Fruit fly (Drosophila melanogaster) whole organism, embryonic: ENCODE measurements around the gene mxc.

Experiments used
- ATbp ChIP-seq: fragments of 200-800 bp; sonication (Bioruptor generic); optimal IDR thresholded peaks from 2 replicates; lab custom pipeline; 2017; ENCODE audit warnings: missing biosample characterization, mild to moderate bottlenecking, missing genetic modification characterization, missing genetic modification reagents
- Bdp1 ChIP-seq: fragments of 200-800 bp; sonication (Bioruptor generic); optimal IDR thresholded peaks from 3 replicates; lab custom pipeline; 2016; ENCODE audit warnings: missing biosample characterization, missing genetic modification characterization
- CG10321 ChIP-seq: fragments of 200-800 bp; sonication (Bioruptor generic); IDR thresholded peaks from 2 replicates; pipeline ENCODE4 v1.3.6; 2022; ENCODE audit warnings: missing biosample characterization, missing genetic modification characterization
- CG10366 ChIP-seq: fragments of 200-800 bp; sonication (Bioruptor generic); IDR thresholded peaks from 2 replicates; pipeline ENCODE4 v1.3.6; 2022; ENCODE audit warnings: missing biosample characterization, missing genetic modification characterization
- CG10543 ChIP-seq: fragments of 200-800 bp; sonication (Bioruptor generic); optimal IDR thresholded peaks from 3 replicates; lab custom pipeline; 2017; ENCODE audit warnings: missing biosample characterization, mild to moderate bottlenecking, missing genetic modification characterization, moderate library complexity
- CG12219 ChIP-seq: fragments of 200-800 bp; sonication (Bioruptor generic); optimal IDR thresholded peaks from 3 replicates; lab custom pipeline; 2018; ENCODE audit warnings: missing biosample characterization, mild to moderate bottlenecking, missing genetic modification characterization
- CG13123 ChIP-seq: fragments of 200-800 bp; sonication (Bioruptor generic); optimal IDR thresholded peaks from 2 replicates; lab custom pipeline; 2016; ENCODE audit warnings: missing biosample characterization, missing genetic modification characterization
- CG14667 ChIP-seq: fragments of 200-800 bp; sonication (Bioruptor generic); IDR thresholded peaks from 2 replicates; pipeline ENCODE4 v1.3.6; 2022; ENCODE audit warnings: missing biosample characterization, missing genetic modification characterization
- CG16813 ChIP-seq: fragments of 200-800 bp; sonication (Bioruptor generic); IDR thresholded peaks from 3 replicates; pipeline ENCODE4 v1.3.6; 2022; ENCODE audit warnings: missing biosample characterization, missing genetic modification characterization; ENCODE audit not compliant: partially characterized antibody
- CG17612 ChIP-seq: fragments of 200-800 bp; sonication (Bioruptor generic); IDR thresholded peaks from 2 replicates; pipeline ENCODE4 v1.3.6; 2022; ENCODE audit warnings: missing biosample characterization, missing genetic modification characterization
- CG31388 ChIP-seq: fragments of 200-800 bp; sonication (Bioruptor generic); optimal IDR thresholded peaks from 2 replicates; lab custom pipeline; 2016; ENCODE audit warnings: missing biosample characterization, missing genetic modification characterization
- CG33557 ChIP-seq: fragments of 200-800 bp; sonication (Bioruptor generic); optimal IDR thresholded peaks from 2 replicates; lab custom pipeline; 2019; ENCODE audit warnings: missing biosample characterization, mild to moderate bottlenecking, missing genetic modification characterization, moderate library complexity
- CG5953 ChIP-seq: fragments of 200-800 bp; sonication (Bioruptor generic); IDR thresholded peaks from 2 replicates; pipeline ENCODE4 v1.3.6; 2022; ENCODE audit warnings: missing biosample characterization, missing genetic modification characterization
- CG7357 ChIP-seq: fragments of 200-800 bp; sonication (Bioruptor generic); IDR thresholded peaks from 3 replicates; pipeline ENCODE4 v1.3.6; 2022; ENCODE audit warnings: missing biosample characterization, missing genetic modification characterization
- CG8290 ChIP-seq, 3 experiments: fragments of 200-800 bp; sonication (Bioruptor generic); optimal IDR thresholded peaks; 2 replicates each; lab custom pipeline; 2016 to 2019; ENCODE audit warnings: missing biosample characterization in 3 of 3, missing genetic modification characterization in 3 of 3, mild to moderate bottlenecking in 2 of 3, moderate library complexity in 1 of 3
- CG9609 ChIP-seq: fragments of 200-800 bp; sonication (Bioruptor generic); optimal IDR thresholded peaks from 3 replicates; lab custom pipeline; 2016; ENCODE audit warnings: missing biosample characterization, missing genetic modification characterization
- CG9817 ChIP-seq: fragments of 200-800 bp; sonication (Bioruptor generic); optimal IDR thresholded peaks from 2 replicates; lab custom pipeline; 2018; ENCODE audit warnings: missing biosample characterization, mild to moderate bottlenecking, missing genetic modification characterization, moderate library complexity
- CHES-1-like ChIP-seq: fragments of 200-800 bp; sonication (Bioruptor generic); optimal IDR thresholded peaks from 2 replicates; lab custom pipeline; 2016; ENCODE audit warnings: missing biosample characterization, missing genetic modification characterization
- CTCF ChIP-seq: fragments of 200-800 bp; sonication (Bioruptor generic); optimal IDR thresholded peaks from 2 replicates; lab custom pipeline; 2017; ENCODE audit warnings: missing biosample characterization, mild to moderate bottlenecking, missing genetic modification characterization, moderate library complexity
- Dfd ChIP-seq, 2 experiments: fragments of >200 bp; optimal IDR thresholded peaks; 2 replicates each; lab custom pipeline; 2017; ENCODE audit warnings: missing biosample characterization in 2 of 2, missing genetic modification characterization in 2 of 2
- Dref ChIP-seq: fragments of 200-800 bp; sonication (Bioruptor generic); IDR thresholded peaks from 2 replicates; pipeline ENCODE4 v1.3.6; 2022; ENCODE audit warnings: missing biosample characterization, missing genetic modification characterization
- HLH54F ChIP-seq: fragments of 200-800 bp; sonication (Bioruptor generic); optimal IDR thresholded peaks from 3 replicates; lab custom pipeline; 2016; ENCODE audit warnings: missing biosample characterization, missing genetic modification characterization
- Hr51 ChIP-seq, 2 experiments: fragments of 200-800 bp; sonication (Bioruptor generic); optimal IDR thresholded peaks; 2 replicates in 1 of 2; 3 replicates in 1 of 2; lab custom pipeline; 2016 to 2018; ENCODE audit warnings: missing biosample characterization in 2 of 2, missing genetic modification characterization in 2 of 2, mild to moderate bottlenecking in 1 of 2, moderate library complexity in 1 of 2
- MBD-R2 ChIP-seq: fragments of 200-800 bp; sonication (Bioruptor generic); IDR thresholded peaks from 2 replicates; pipeline ENCODE4 v1.3.6; 2022; ENCODE audit warnings: missing biosample characterization, missing genetic modification characterization
- Mad ChIP-seq: fragments of 200-800 bp; sonication (Bioruptor generic); optimal IDR thresholded peaks from 2 replicates; lab custom pipeline; 2016; ENCODE audit warnings: missing biosample characterization, missing genetic modification characterization
- Med ChIP-seq: fragments of 200-800 bp; sonication (Bioruptor generic); peaks from one replicate; lab custom pipeline; 2016; ENCODE audit warnings: missing biosample characterization, missing genetic modification characterization, mild to moderate bottlenecking, inconsistent platforms, moderate library complexity
- Myb ChIP-seq: fragments of 200-800 bp; sonication (Bioruptor generic); optimal IDR thresholded peaks from 2 replicates; lab custom pipeline; 2016; ENCODE audit warnings: missing biosample characterization, missing genetic modification characterization
- Oli ChIP-seq: fragments of 200-800 bp; sonication (Bioruptor generic); optimal IDR thresholded peaks from 2 replicates; lab custom pipeline; 2018; ENCODE audit warnings: missing biosample characterization, mild to moderate bottlenecking, missing genetic modification characterization, moderate library complexity
- Ravus ChIP-seq: fragments of 200-800 bp; sonication (Bioruptor generic); IDR thresholded peaks from 2 replicates; pipeline ENCODE4 v1.3.6; 2022; ENCODE audit warnings: missing biosample characterization, missing genetic modification characterization
- Xbp1 ChIP-seq: fragments of 200-800 bp; sonication (Bioruptor generic); optimal IDR thresholded peaks from 3 replicates; lab custom pipeline; 2016; ENCODE audit warnings: missing biosample characterization, mild to moderate bottlenecking, missing genetic modification characterization
- bbx ChIP-seq: fragments of 200-800 bp; sonication (Bioruptor generic); IDR thresholded peaks from 2 replicates; pipeline ENCODE4 v1.3.6; 2022; ENCODE audit warnings: missing biosample characterization, missing genetic modification characterization; ENCODE audit not compliant: partially characterized antibody
- bigmax ChIP-seq: fragments of 200-800 bp; sonication (Bioruptor generic); optimal IDR thresholded peaks from 2 replicates; lab custom pipeline; 2018; ENCODE audit warnings: missing biosample characterization, mild to moderate bottlenecking, missing genetic modification characterization
- crp ChIP-seq, 2 experiments: fragments of 200-800 bp; sonication (Bioruptor generic); optimal IDR thresholded peaks; 2 replicates in 1 of 2; 3 replicates in 1 of 2; lab custom pipeline; 2017; ENCODE audit warnings: missing biosample characterization in 2 of 2, missing genetic modification characterization in 2 of 2, mild to moderate bottlenecking in 1 of 2, moderate library complexity in 1 of 2
- da ChIP-seq: fragments of 200-800 bp; sonication (Bioruptor generic); optimal IDR thresholded peaks from 2 replicates; lab custom pipeline; 2016; ENCODE audit warnings: missing biosample characterization, missing genetic modification characterization
- dati ChIP-seq: fragments of 200-800 bp; sonication (Bioruptor generic); IDR thresholded peaks from 2 replicates; pipeline ENCODE4 v1.3.6; 2022; ENCODE audit warnings: missing biosample characterization, missing genetic modification characterization
- gem ChIP-seq: fragments of 200-800 bp; sonication (Bioruptor generic); optimal IDR thresholded peaks from 2 replicates; lab custom pipeline; 2019; ENCODE audit warnings: missing biosample characterization, mild to moderate bottlenecking, missing genetic modification characterization, moderate library complexity
- gt ChIP-seq: fragments of 200-800 bp; sonication (Bioruptor generic); IDR thresholded peaks from 2 replicates; pipeline ENCODE4 v1.3.6; 2022; ENCODE audit warnings: missing biosample characterization, missing genetic modification characterization
- hbn ChIP-seq: fragments of 200-800 bp; sonication (Bioruptor generic); IDR thresholded peaks from 2 replicates; pipeline ENCODE4 v1.3.6; 2022; ENCODE audit warnings: missing biosample characterization, missing genetic modification characterization; ENCODE audit not compliant: partially characterized antibody
- her ChIP-seq: fragments of 200-800 bp; sonication (Bioruptor generic); optimal IDR thresholded peaks from 2 replicates; lab custom pipeline; 2016; ENCODE audit warnings: missing biosample characterization, missing genetic modification characterization
- insv ChIP-seq, 2 experiments: fragments of 200-800 bp; sonication (Bioruptor generic); optimal IDR thresholded peaks; 3 replicates each; lab custom pipeline; 2016 to 2018; ENCODE audit warnings: missing biosample characterization in 2 of 2, missing genetic modification characterization in 2 of 2
- lbe ChIP-seq: fragments of 200-800 bp; sonication (Bioruptor generic); optimal IDR thresholded peaks from 2 replicates; lab custom pipeline; 2016; ENCODE audit warnings: missing biosample characterization, mild to moderate bottlenecking, missing genetic modification characterization
- mam ChIP-seq: fragments of 200-800 bp; sonication (Bioruptor generic); optimal IDR thresholded peaks from 3 replicates; lab custom pipeline; 2016; ENCODE audit warnings: missing biosample characterization, missing genetic modification characterization
- mld ChIP-seq: fragments of 200-800 bp; sonication (Bioruptor generic); IDR thresholded peaks from 3 replicates; pipeline ENCODE4 v1.3.6; 2022; ENCODE audit warnings: missing biosample characterization, missing genetic modification characterization; ENCODE audit not compliant: partially characterized antibody
- sc ChIP-seq, 3 experiments: fragments of >200 bp in 2 of 3; fragments of 200-800 bp in 1 of 3; sonication (Bioruptor generic) in 1 of 3; optimal IDR thresholded peaks; 2 replicates in 2 of 3; 3 replicates in 1 of 3; lab custom pipeline; 2017; ENCODE audit warnings: mild to moderate bottlenecking in 1 of 3, missing biosample characterization in 1 of 3, missing genetic modification characterization in 1 of 3, missing genetic modification reagents in 1 of 3
- scrt ChIP-seq: fragments of 200-800 bp; sonication (Bioruptor generic); optimal IDR thresholded peaks from 2 replicates; lab custom pipeline; 2018; ENCODE audit warnings: missing biosample characterization, mild to moderate bottlenecking, missing genetic modification characterization, moderate library complexity
- sisA ChIP-seq: fragments of 200-800 bp; sonication (Bioruptor generic); IDR thresholded peaks from 2 replicates; pipeline ENCODE4 v1.3.6; 2022; ENCODE audit warnings: missing biosample characterization, missing genetic modification characterization
- tio ChIP-seq: fragments of 200-800 bp; sonication (Bioruptor generic); optimal IDR thresholded peaks from 2 replicates; lab custom pipeline; 2017; ENCODE audit warnings: missing biosample characterization, missing genetic modification characterization, inconsistent platforms
- wek ChIP-seq: fragments of 200-800 bp; sonication (Bioruptor generic); optimal IDR thresholded peaks from 3 replicates; lab custom pipeline; 2018; ENCODE audit warnings: missing biosample characterization, mild to moderate bottlenecking, missing genetic modification characterization, moderate library complexity
- zf30C ChIP-seq: fragments of 200-800 bp; sonication (Bioruptor generic); optimal IDR thresholded peaks from 3 replicates; lab custom pipeline; 2018; ENCODE audit warnings: missing biosample characterization, mild to moderate bottlenecking, missing genetic modification characterization

Gene mxc

DNA sequence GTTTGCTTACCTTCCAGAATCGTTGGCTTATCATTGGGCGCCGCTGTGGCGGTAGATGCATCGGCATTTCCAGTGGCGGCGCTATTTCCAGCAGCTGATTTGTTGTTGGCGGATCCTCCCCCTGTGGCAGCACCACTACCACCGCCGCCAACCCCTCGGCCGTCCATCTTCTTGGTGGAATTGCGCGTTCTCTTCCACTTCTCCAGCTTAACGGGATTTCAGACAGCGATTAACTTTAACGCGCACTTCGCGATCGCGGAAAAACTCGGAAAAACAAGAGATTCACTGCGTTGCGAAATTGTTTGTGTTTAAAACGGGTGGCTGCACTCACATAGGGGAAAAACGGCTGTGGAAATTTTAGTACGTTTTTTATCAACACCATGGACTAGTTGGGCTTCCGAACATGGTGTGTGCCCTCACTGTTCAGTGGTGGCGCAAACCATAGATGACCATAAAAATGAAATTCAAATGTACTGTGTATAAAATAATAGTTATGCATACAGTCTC, 39.6 kb upstream of the mxc start, which contains the start of gene c11.1 (continued):
- TF ChIP-seq bbx (GFP tag; lab: Robert Waterston, UW) (0 out of 2 replicates have a peak, but pooled peaks have one; percentile 40), CG5953 (GFP tag; lab: Robert Waterston, UW) (no peak), her (no peak), CG14667 (GFP tag; lab: Robert Waterston, UW) (no peak), Oli (tag; lab: Kevin White, UChicago) (no peak), CG9817 (tag; lab: Kevin White, UChicago) (no peak), tio (GFP tag; lab: Kevin White, UChicago) (no peak), Dref (peak; percentile 52), da (no peak), HLH54F (no peak), lbe (no peak), bigmax (GFP tag; lab: Kevin White, UChicago) (no peak), CG10543 (GFP tag; lab: Kevin White, UChicago) (peak; percentile 1), Myb (peak; percentile 69), Med (GFP tag; lab: Kevin White, UChicago) (peak; percentile 67), CG13123 (no peak), ATbp (GFP tag; lab: Kevin White, UChicago) (no peak), CTCF (GFP tag; lab: Kevin White, UChicago) (peak; percentile 44), sisA (GFP tag; lab: Robert Waterston, UW) (no peak), CG8290 (GFP tag; optimal IDR thresholded peaks at IDR 0.05; lab: Kevin White, UChicago) (peak; percentile 50), CG8290 (tag; optimal IDR thresholded peaks at IDR 0.05; lab: Kevin White, UChicago) (no peak)

DNA sequence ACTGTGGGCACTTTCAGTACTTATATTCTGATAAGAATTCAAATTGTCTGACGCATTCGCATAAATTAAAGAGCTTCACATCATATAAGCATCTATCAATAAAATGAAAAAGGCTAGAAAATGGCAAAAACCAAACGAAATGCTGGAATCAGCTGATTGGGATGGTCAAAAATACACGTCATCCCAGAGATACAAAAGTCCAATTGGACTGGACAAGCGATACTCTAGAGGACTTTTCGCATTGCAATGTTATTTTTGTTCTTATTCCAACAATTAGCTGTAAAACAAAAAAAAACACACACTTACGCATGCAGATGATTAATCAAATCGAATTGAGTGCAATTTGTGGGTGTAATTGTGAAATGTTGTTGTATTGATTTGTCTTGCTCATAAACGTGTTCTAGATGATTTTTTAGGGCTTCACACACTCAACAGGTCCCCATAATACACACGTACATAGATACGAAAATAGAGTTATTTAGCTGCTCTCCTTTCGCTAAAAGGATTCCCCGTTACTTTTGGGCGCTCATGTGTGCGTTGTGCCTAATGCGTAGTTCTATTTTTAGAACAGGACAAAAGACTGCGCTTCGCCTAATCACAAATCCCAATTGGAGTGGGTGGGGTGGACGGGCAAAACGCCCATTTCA, 38.9 kb upstream of the mxc start:
- TF ChIP-seq zf30C (no peak), CHES-1-like (no peak), sc (optimal IDR thresholded peaks at IDR 0.05; lab: Kevin White, UChicago) (no peak), sc (GFP tag; optimal IDR thresholded peaks at IDR 0.05; lab: Kevin White, UChicago) (no peak), CG12219 (GFP tag; lab: Kevin White, UChicago) (no peak), CG31388 (GFP tag; lab: Kevin White, UChicago) (no peak), CG16813 (no peak), MBD-R2 (GFP tag; lab: Robert Waterston, UW) (no peak), mam (GFP tag; lab: Kevin White, UChicago) (no peak), gem (tag; lab: Kevin White, UChicago) (no peak), CG17612 (GFP tag; lab: Robert Waterston, UW) (no peak), bbx (GFP tag; lab: Robert Waterston, UW) (no peak), insv (GFP tag; optimal IDR thresholded peaks at IDR 0.05; lab: Kevin White, UChicago) (peak; percentile 35 to 90), crp (GFP tag; optimal IDR thresholded peaks at IDR 0.05; lab: Kevin White, UChicago) (no peak), gt (no peak), Bdp1 (GFP tag; lab: Kevin White, UChicago) (no peak), CG7357 (GFP tag; lab: Robert Waterston, UW) (no peak), CG9817 (tag; lab: Kevin White, UChicago) (no peak), CG14667 (GFP tag; lab: Robert Waterston, UW) (no peak), CG33557 (no peak), Xbp1 (GFP tag; lab: Kevin White, UChicago) (peak; percentile 33), hbn (GFP tag; lab: Robert Waterston, UW) (no peak), CG9609 (GFP tag; lab: Kevin White, UChicago) (no peak), CG10321 (GFP tag; lab: Robert Waterston, UW) (no peak), Ravus (GFP tag; lab: Robert Waterston, UW) (no peak), Hr51 (GFP tag; optimal IDR thresholded peaks at IDR 0.05; lab: Kevin White, UChicago) (no peak), mld (GFP tag; lab: Robert Waterston, UW) (no peak), scrt (GFP tag; lab: Kevin White, UChicago) (peak; percentile 88), Dfd (GFP tag; optimal IDR thresholded peaks at IDR 0.05; lab: Kevin White, UChicago) (no peak), CG10366 (GFP tag; lab: Robert Waterston, UW) (no peak), wek (GFP tag; lab: Kevin White, UChicago) (no peak), dati (no peak), Mad (GFP tag; lab: Kevin White, UChicago) (no peak)
